Fruit fly (Drosophila melanogaster): ENCODE measurements around the gene Rsod.

Rsod gene

dm6 chr3R:30203104-30203986 is 32.3 kb upstream of the Rsod start (continued):
- TF ChIP-seq maf-S (GFP tag; optimal IDR thresholded peaks at IDR 0.05) (peak; percentile 92), salm (tag; optimal IDR thresholded peaks at IDR 0.05) (peak; percentile 72), HLHmδ (GFP tag; optimal IDR thresholded peaks at IDR 0.05) (peak; percentile 90), ind (GFP tag; optimal IDR thresholded peaks at IDR 0.05) (peak; percentile 99), CG15696 (tag; optimal IDR thresholded peaks at IDR 0.05) (peak; percentile 80), yki (optimal IDR thresholded peaks at IDR 0.05) (no peak), CG30403 (GFP tag; optimal IDR thresholded peaks at IDR 0.05) (peak; percentile 97), Side (GFP tag; optimal IDR thresholded peaks at IDR 0.05) (peak; percentile 99), CHES-1-like (GFP tag; optimal IDR thresholded peaks at IDR 0.05) (peak; percentile 96), vnd (GFP tag; IDR thresholded peaks at IDR 0.05; ENCODE audit: partially characterized antibody) (no peak), stwl (tag; optimal IDR thresholded peaks at IDR 0.05) (peak; percentile 8), twi (tag; optimal IDR thresholded peaks at IDR 0.05) (peak; percentile 68), CG14667 (GFP tag; IDR thresholded peaks at IDR 0.05) (peak; percentile 86), E2f2 (GFP tag; IDR thresholded peaks at IDR 0.05) (peak; percentile 67), Deaf1 (tag; optimal IDR thresholded peaks at IDR 0.05) (peak; percentile 83), CG17359 (tag; optimal IDR thresholded peaks at IDR 0.05) (peak; percentile 98), cwo (GFP tag; optimal IDR thresholded peaks at IDR 0.05) (peak; percentile 97), wek (GFP tag; optimal IDR thresholded peaks at IDR 0.05) (peak; percentile 80), Fer3 (tag; optimal IDR thresholded peaks at IDR 0.05) (peak; percentile 96), knrl (GFP tag; IDR thresholded peaks at IDR 0.05; ENCODE audit: partially characterized antibody) (no peak), trh (GFP tag; optimal IDR thresholded peaks at IDR 0.05) (peak; percentile 76), CG2712 (tag; optimal IDR thresholded peaks at IDR 0.05) (peak; percentile 94), CG14860 (GFP tag; IDR thresholded peaks at IDR 0.05; ENCODE audit: partially characterized antibody) (no peak), CG8388 (GFP tag; optimal IDR thresholded peaks at IDR 0.05) (peak; percentile 88), nerfin-1 (tag; optimal IDR thresholded peaks at IDR 0.05) (peak; percentile 90), MTF-1 (GFP tag; optimal IDR thresholded peaks at IDR 0.05; ENCODE audit: borderline replicate concordance) (peak; percentile 81), oc (tag; optimal IDR thresholded peaks at IDR 0.05) (peak; percentile 83), Pdp1 (GFP tag; optimal IDR thresholded peaks at IDR 0.05) (peak; percentile 97 to 98), gce (GFP tag; IDR thresholded peaks at IDR 0.05) (peak; percentile 86), Nf-YC (tag; optimal IDR thresholded peaks at IDR 0.05) (peak; percentile 86), BEAF-32 (GFP tag; optimal IDR thresholded peaks at IDR 0.05) (peak; percentile 28), h (optimal IDR thresholded peaks at IDR 0.05) (no peak), sc (optimal IDR thresholded peaks at IDR 0.05) (no peak), sc (GFP tag; optimal IDR thresholded peaks at IDR 0.05) (peak; percentile 88), CG15073 (GFP tag; optimal IDR thresholded peaks at IDR 0.05) (peak; percentile 44), CG2199 (GFP tag; IDR thresholded peaks at IDR 0.05) (peak; percentile 98; the same call in 2 of the 3 replicates), chinmo (GFP tag; IDR thresholded peaks at IDR 0.05; ENCODE audit: partially characterized antibody) (peak; percentile 94), CG10267 (tag; optimal IDR thresholded peaks at IDR 0.05) (peak; percentile 91), kni (GFP tag; optimal IDR thresholded peaks at IDR 0.05) (peak; percentile 90), Chrac-16 (GFP tag; optimal IDR thresholded peaks at IDR 0.05) (peak; percentile 89), CG4820 (GFP tag; optimal IDR thresholded peaks at IDR 0.05) (peak; percentile 97), nau (GFP tag; optimal IDR thresholded peaks at IDR 0.05) (peak; percentile 97), scrt (GFP tag; optimal IDR thresholded peaks at IDR 0.05) (peak; percentile 97), Trl (optimal IDR thresholded peaks at IDR 0.05) (peak; percentile 65 to 83), Trl (GFP tag; optimal IDR thresholded peaks at IDR 0.05) (peak; percentile 97), en (GFP tag; optimal IDR thresholded peaks at IDR 0.05) (peak; percentile 89), CG2202 (tag; optimal IDR thresholded peaks at IDR 0.05) (peak; percentile 81), CG9876 (GFP tag; optimal IDR thresholded peaks at IDR 0.05) (peak; percentile 97)

Measured in whole organism, embryonic.